Worm (Caenorhabditis elegans) whole organism, L2 larva: Measurements from ENCODE around the gene ZK1086.2.
A peak's percentile ranks its signal among the peaks of the same experiment; 100 is the strongest.

Experiments
- C34F6.9 ChIP-seq: fragments of 150-350 bp; optimal IDR thresholded peaks from 2 replicates; lab custom pipeline; 2014; ENCODE audit warnings: missing biosample characterization, missing genetic modification characterization
- F13H6.1 ChIP-seq: sonication (generic microtip); optimal IDR thresholded peaks from 2 replicates; lab custom pipeline; 2016; ENCODE audit warnings: missing genetic modification characterization, missing compliant biosample characterization
- R02D3.7 ChIP-seq: fragments of 150-350 bp; optimal IDR thresholded peaks from 2 replicates; lab custom pipeline; 2014; ENCODE audit warnings: missing biosample characterization, missing genetic modification characterization
- Y55F3AM.14 ChIP-seq: fragments of 200-800 bp; sonication (Bioruptor generic); optimal IDR thresholded peaks from 2 replicates; lab custom pipeline; 2018; ENCODE audit warnings: mild to moderate bottlenecking, missing genetic modification characterization, missing compliant biosample characterization
- aly-2 ChIP-seq: fragments of 150-350 bp; optimal IDR thresholded peaks from 2 replicates; lab custom pipeline; 2014; ENCODE audit warnings: missing biosample characterization, missing genetic modification characterization
- blmp-1 ChIP-seq: sonication (generic microtip); optimal IDR thresholded peaks from 2 replicates; lab custom pipeline; 2017; ENCODE audit warnings: missing genetic modification characterization, mild to moderate bottlenecking, missing compliant biosample characterization, antibody characterized with exemption, moderate library complexity; ENCODE audit not compliant: insufficient read depth
- ceh-82 ChIP-seq: fragments of 150-350 bp; optimal IDR thresholded peaks from 2 replicates; lab custom pipeline; 2014; ENCODE audit warnings: missing biosample characterization, missing genetic modification characterization
- crh-2 ChIP-seq: sonication (generic microtip); optimal IDR thresholded peaks from 2 replicates; lab custom pipeline; 2017; ENCODE audit warnings: missing biosample characterization, missing genetic modification characterization
- dmd-4 ChIP-seq: sonication (generic microtip); optimal IDR thresholded peaks from 2 replicates; lab custom pipeline; 2017; ENCODE audit warnings: missing biosample characterization, missing genetic modification characterization
- egl-27 ChIP-seq: sonication (generic microtip); optimal IDR thresholded peaks from 3 replicates; lab custom pipeline; 2017; ENCODE audit warnings: missing biosample characterization, missing genetic modification reagents, missing genetic modification characterization
- elt-1 ChIP-seq: fragments of 150-350 bp; optimal IDR thresholded peaks from 2 replicates; lab custom pipeline; 2014; ENCODE audit warnings: missing biosample characterization, missing genetic modification characterization
- elt-3 ChIP-seq: sonication (generic microtip); optimal IDR thresholded peaks from 2 replicates; lab custom pipeline; 2017; ENCODE audit warnings: missing biosample characterization, missing genetic modification characterization
- fos-1 ChIP-seq: fragments of 150-350 bp; optimal IDR thresholded peaks from 2 replicates; lab custom pipeline; 2014; ENCODE audit warnings: missing biosample characterization, missing genetic modification characterization
- gmeb-1 ChIP-seq: fragments of 150-350 bp; optimal IDR thresholded peaks from 2 replicates; lab custom pipeline; 2014; ENCODE audit warnings: missing biosample characterization, missing genetic modification characterization
- lsy-2 ChIP-seq, 2 experiments: fragments of 150-350 bp in 1 of 2; sonication (generic microtip) in 1 of 2; optimal IDR thresholded peaks; 2 replicates each; lab custom pipeline; 2014 to 2017; ENCODE audit warnings: missing biosample characterization in 2 of 2, missing genetic modification characterization in 2 of 2
- mab-5 ChIP-seq: fragments of 150-350 bp; optimal IDR thresholded peaks from 2 replicates; lab custom pipeline; 2014; ENCODE audit warnings: missing biosample characterization, missing genetic modification characterization
- nhr-129 ChIP-seq: fragments of 150-350 bp; optimal IDR thresholded peaks from 2 replicates; lab custom pipeline; 2014; ENCODE audit warnings: missing biosample characterization, missing genetic modification characterization
- nhr-21 ChIP-seq: fragments of 150-350 bp; optimal IDR thresholded peaks from 2 replicates; lab custom pipeline; 2014; ENCODE audit warnings: missing biosample characterization, missing genetic modification characterization
- nhr-23 ChIP-seq: fragments of 150-350 bp; optimal IDR thresholded peaks from 2 replicates; lab custom pipeline; 2014; ENCODE audit warnings: missing biosample characterization, missing genetic modification reagents, missing genetic modification characterization
- nhr-25 ChIP-seq: fragments of 150-350 bp; sonication (generic microtip); optimal IDR thresholded peaks from 3 replicates; lab custom pipeline; 2014; ENCODE audit warnings: missing biosample characterization, missing genetic modification characterization
- nhr-6 ChIP-seq: fragments of 150-350 bp; optimal IDR thresholded peaks from 2 replicates; lab custom pipeline; 2014; ENCODE audit warnings: missing biosample characterization, missing genetic modification characterization
- peb-1 ChIP-seq: fragments of 150-350 bp; optimal IDR thresholded peaks from 2 replicates; lab custom pipeline; 2014; ENCODE audit warnings: missing biosample characterization, missing genetic modification characterization
- sma-3 ChIP-seq: sonication (generic microtip); optimal IDR thresholded peaks from 2 replicates; lab custom pipeline; 2016; ENCODE audit warnings: missing genetic modification reagents, missing genetic modification characterization, missing compliant biosample characterization
- sma-9 ChIP-seq, 2 experiments: fragments of 150-350 bp in 1 of 2; sonication (generic microtip) in 1 of 2; optimal IDR thresholded peaks; 2 replicates each; lab custom pipeline; 2014 to 2016; ENCODE audit warnings: missing genetic modification characterization in 2 of 2, mild to moderate bottlenecking in 1 of 2, missing biosample characterization in 1 of 2, missing compliant biosample characterization in 1 of 2, missing genetic modification reagents in 1 of 2, moderate library complexity in 1 of 2
- ztf-4 ChIP-seq: fragments of 150-350 bp; optimal IDR thresholded peaks from 2 replicates; lab custom pipeline; 2014; ENCODE audit warnings: missing biosample characterization, missing genetic modification characterization

Gene ZK1086.2

ce11 chrX:13745558-13745957 is 47.9 kb downstream of the ZK1086.2 start (continued):
- TF ChIP-seq egl-27 (tag; lab: Kevin White, UChicago) (no peak), ztf-4 (tag; lab: Kevin White, UChicago) (no peak)

ce11 chrX:13744543-13745113 is 48.8 kb downstream of the ZK1086.2 start:
- peak; percentile 9 for TF ChIP-seq mab-5
- peak; percentile 38 for TF ChIP-seq sma-3
- peak; percentile 77 for TF ChIP-seq nhr-23 (tag; lab: Kevin White, UChicago)
- peak; percentile 55 for TF ChIP-seq nhr-129
- no peak for TF ChIP-seq aly-2 (tag; lab: Kevin White, UChicago)
- TF ChIP-seq gmeb-1 (tag; lab: Kevin White, UChicago): peak; percentile 2
- peak; percentile 7 for TF ChIP-seq nhr-6 (tag; lab: Kevin White, UChicago)
- TF ChIP-seq dmd-4 (tag; lab: Kevin White, UChicago): no peak
- no peak for TF ChIP-seq R02D3.7 (tag; lab: Kevin White, UChicago)
- TF ChIP-seq F13H6.1: peak; percentile 67
- TF ChIP-seq nhr-25 (tag; lab: Kevin White, UChicago): peak; percentile 23
- peak; percentile 85 for TF ChIP-seq blmp-1
- TF ChIP-seq Y55F3AM.14 (GFP tag; lab: Kevin White, UChicago): no peak
- TF ChIP-seq fos-1 (tag; lab: Kevin White, UChicago): peak; percentile 78
- TF ChIP-seq C34F6.9 (tag; lab: Kevin White, UChicago): peak; percentile 43
- no peak for TF ChIP-seq ceh-82 (tag; lab: Kevin White, UChicago)
- peak; percentile 39 for TF ChIP-seq crh-2 (tag; lab: Kevin White, UChicago)
- peak; percentile 51 for TF ChIP-seq elt-1 (tag; lab: Kevin White, UChicago)
- peak; percentile 72 for TF ChIP-seq sma-9 (GFP tag; optimal IDR thresholded peaks at IDR 0.05; lab: Kevin White, UChicago)
- TF ChIP-seq sma-9 (tag; optimal IDR thresholded peaks at IDR 0.05; lab: Kevin White, UChicago): no peak
- peak; percentile 60 for TF ChIP-seq nhr-21 (tag; lab: Kevin White, UChicago)
- TF ChIP-seq lsy-2 (tag; optimal IDR thresholded peaks at IDR 0.05; lab: Kevin White, UChicago): peak in 1 of 2 experiments; percentile 14
- TF ChIP-seq elt-3 (tag; lab: Kevin White, UChicago): no peak
- TF ChIP-seq, all 48 proteins: peak for 16

ce11 chrX:13743371-13743770 is 50.1 kb downstream of the ZK1086.2 start:
- peak; percentile 38 for TF ChIP-seq F13H6.1
- TF ChIP-seq peb-1 (tag; lab: Kevin White, UChicago): no peak
- TF ChIP-seq nhr-129: peak; percentile 36
- TF ChIP-seq, all 48 proteins: peak for 2
